Worm (Caenorhabditis elegans): ENCODE measurements around the gene ttr-21.

The ttr-21 gene

ce11 chrV:13822752-13823151 lies 31.5 kb downstream of the ttr-21 start, which contains the start of gene hpo-31 (continued):
- no peak for TF ChIP-seq ztf-18 (tag; optimal IDR thresholded peaks at IDR 0.05)
- no peak for TF ChIP-seq K12H6.12 (tag; optimal IDR thresholded peaks at IDR 0.05)
- no peak for TF ChIP-seq unc-130 (GFP tag; optimal IDR thresholded peaks at IDR 0.05)
- TF ChIP-seq lin-26 (GFP tag; IDR thresholded peaks at IDR 0.05) = no peak

- TF ChIP-seq ets-4 (GFP tag; optimal IDR thresholded peaks at IDR 0.05) (no peak), him-1 (tag; optimal IDR thresholded peaks at IDR 0.05) (no peak), tbp1 (GFP tag; optimal IDR thresholded peaks at IDR 0.05) (no peak), nhr-80 (tag; optimal IDR thresholded peaks at IDR 0.05) (peak; percentile 66), snpc-3.4 (tag; optimal IDR thresholded peaks at IDR 0.05) (peak; percentile 18), ceh-58 (GFP tag; IDR thresholded peaks at IDR 0.05) (no peak), somi-1 (GFP tag; optimal IDR thresholded peaks at IDR 0.05) (no peak), D2030.7 (GFP tag; IDR thresholded peaks at IDR 0.05) (no peak), nhr-120 (GFP tag; IDR thresholded peaks at IDR 0.05) (no peak), rcor-1 (GFP tag; IDR thresholded peaks at IDR 0.05) (peak; percentile 31; the same call in 1 of the 2 replicates), madf-8 (GFP tag; conservative IDR thresholded peaks at IDR 0.05) (0 out of 2 replicates have a peak, but pooled peaks have one; percentile 13), lin-35 (GFP tag; optimal IDR thresholded peaks at IDR 0.05) (peak in 1 of 3 experiments; percentile 79), K12H6.12 (tag; optimal IDR thresholded peaks at IDR 0.05) (peak; percentile 31), K11D2.4 (GFP tag; IDR thresholded peaks at IDR 0.05) (0 out of 2 replicates have a peak, but pooled peaks have one; percentile 42), gei-17 (GFP tag; optimal IDR thresholded peaks at IDR 0.05) (no peak), pha-4 (tag; optimal IDR thresholded peaks at IDR 0.05) (no peak), attf-3 (GFP tag; conservative IDR thresholded peaks at IDR 0.05) (0 out of 2 replicates have a peak, but pooled peaks have one; percentile 20), chd-7 (tag; optimal IDR thresholded peaks at IDR 0.05) (no peak), B0336.3 (GFP tag; IDR thresholded peaks at IDR 0.05) (no peak), madf-6 (GFP tag; IDR thresholded peaks at IDR 0.05) (peak; percentile 71; the same call in 1 of the 2 replicates), Y53G8AR.9 (GFP tag; conservative IDR thresholded peaks at IDR 0.05) (no peak), F23B12.7 (tag; optimal IDR thresholded peaks at IDR 0.05; ENCODE audit: insufficient read depth) (peak; percentile 40), mcd-1 (GFP tag; IDR thresholded peaks at IDR 0.05) (peak; percentile 77), dpl-1 (GFP tag; optimal IDR thresholded peaks at IDR 0.05) (peak; percentile 7), rec-8 (tag; optimal IDR thresholded peaks at IDR 0.05) (no peak), ztf-18 (tag; optimal IDR thresholded peaks at IDR 0.05) (peak; percentile 95), rpc-1 (optimal IDR thresholded peaks at IDR 0.05) (no peak), rpc-1 (tag; optimal IDR thresholded peaks at IDR 0.05) (no peak), Y53F4B.3 (GFP tag; IDR thresholded peaks at IDR 0.05) (no peak), ceh-100 (GFP tag; IDR thresholded peaks at IDR 0.05) (no peak), snpc-4 (GFP tag; optimal IDR thresholded peaks at IDR 0.05) (peak; percentile 65), snpc-4 (tag; optimal IDR thresholded peaks at IDR 0.05) (peak in 2 of 4 experiments; percentile 33 to 65), ceh-40 (GFP tag; IDR thresholded peaks at IDR 0.05) (no peak), F57C9.4 (tag; optimal IDR thresholded peaks at IDR 0.05) (no peak), dox-1 (GFP tag; IDR thresholded peaks at IDR 0.05) (no peak; the same call in 1 of the 2 replicates), lsl-1 (GFP tag; optimal IDR thresholded peaks at IDR 0.05) (peak; percentile 43), efl-1 (GFP tag; optimal IDR thresholded peaks at IDR 0.05) (peak; percentile 15), ZK185.1 (tag; optimal IDR thresholded peaks at IDR 0.05; ENCODE audit: poor library complexity, severe bottlenecking) (peak; percentile 67), lir-1 (GFP tag; conservative IDR thresholded peaks at IDR 0.05) (no peak; the same call in 1 of the 2 replicates), attf-5 (GFP tag; optimal IDR thresholded peaks at IDR 0.05) (peak; percentile 35)
Observed at ce11 chrV:13818824-13819408, 35.3 kb downstream of the ttr-21 start, which contains the start of gene sel-10. Gene sel-10 (plus strand): TSS chrV:13819361.

Measured in whole organism, young adult.